Fruit fly (Drosophila melanogaster): ENCODE results near the gene Manf.

Gene Manf

dm6 chr3R:16351044-16351443 lies 1.8 kb downstream of the Manf start (continued):
- TF ChIP-seq CG16813 (GFP tag; IDR thresholded peaks at IDR 0.05; ENCODE audit: partially characterized antibody) (peak; percentile 51; the same call in 2 of the 3 replicates), mirr (GFP tag; optimal IDR thresholded peaks at IDR 0.05) (no peak), tll (GFP tag; optimal IDR thresholded peaks at IDR 0.05) (no peak), mld (GFP tag; IDR thresholded peaks at IDR 0.05; ENCODE audit: partially characterized antibody) (no peak), Side (GFP tag; optimal IDR thresholded peaks at IDR 0.05) (no peak), CG17385 (GFP tag; optimal IDR thresholded peaks at IDR 0.05) (no peak)

DNA sequence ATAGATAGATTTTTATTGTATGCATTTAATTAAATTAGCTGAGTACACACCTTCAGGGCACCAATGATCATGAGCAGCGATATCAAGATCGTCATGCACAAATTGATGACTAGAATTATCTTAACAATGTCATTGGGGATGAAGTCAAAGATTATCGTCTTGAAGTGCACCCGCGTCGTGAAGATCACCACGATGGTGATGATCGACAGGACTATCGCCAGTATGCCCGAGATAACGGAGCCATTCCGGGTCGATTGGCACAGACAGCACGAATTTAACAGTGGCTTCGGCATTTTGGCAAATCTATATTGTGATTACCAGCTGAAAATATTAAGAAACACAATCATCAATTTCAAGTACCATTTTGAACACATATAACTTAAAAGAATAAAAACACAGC lies 2.8 kb downstream of the Manf start:
- no peak for TF ChIP-seq Mes4 (GFP tag; optimal IDR thresholded peaks at IDR 0.05)

DNA sequence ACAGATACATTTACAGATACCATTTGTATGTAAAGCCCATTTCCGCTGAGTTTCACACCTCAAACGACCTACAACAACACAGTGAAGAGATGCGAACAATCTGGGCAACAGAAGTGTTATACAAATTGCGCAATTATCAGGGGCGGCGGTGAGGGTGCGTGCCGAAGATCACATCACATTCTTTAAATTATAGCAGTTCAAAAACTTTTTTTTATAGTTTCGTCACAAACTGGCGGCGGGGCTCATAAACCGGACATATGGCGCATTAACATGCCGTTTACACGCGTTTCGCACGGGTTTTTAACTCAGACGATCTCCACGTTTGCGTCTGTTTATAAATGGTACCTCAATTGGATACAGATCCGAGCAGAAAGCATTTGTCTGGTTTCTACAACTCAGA lies 4.0 kb downstream of the Manf start:
- TF ChIP-seq sug (tag; optimal IDR thresholded peaks at IDR 0.05) (peak; percentile 0), MESR4 (GFP tag; optimal IDR thresholded peaks at IDR 0.05) (no peak), vnd (GFP tag; IDR thresholded peaks at IDR 0.05; ENCODE audit: partially characterized antibody) (no peak), Med (GFP tag) (peak; percentile 80), HHEX (GFP tag; optimal IDR thresholded peaks at IDR 0.05) (peak; percentile 7), zfh2 (GFP tag; optimal IDR thresholded peaks at IDR 0.05) (no peak), CG15269 (tag; optimal IDR thresholded peaks at IDR 0.05) (peak; percentile 38), B-H2 (GFP tag; optimal IDR thresholded peaks at IDR 0.05) (peak; percentile 4), Lpt (GFP tag; optimal IDR thresholded peaks at IDR 0.05) (no peak), CG4854 (GFP tag; optimal IDR thresholded peaks at IDR 0.05) (no peak), CG10959 (GFP tag; IDR thresholded peaks at IDR 0.05) (no peak), seq (GFP tag; IDR thresholded peaks at IDR 0.05) (no peak), CG18599 (GFP tag; optimal IDR thresholded peaks at IDR 0.05) (peak; percentile 0), CG10274 (GFP tag; optimal IDR thresholded peaks at IDR 0.05) (no peak), CG12769 (tag; optimal IDR thresholded peaks at IDR 0.05) (peak; percentile 64), gfzf (GFP tag; optimal IDR thresholded peaks at IDR 0.05) (no peak), zen2 (GFP tag; IDR thresholded peaks at IDR 0.05; ENCODE audit: partially characterized antibody) (no peak), ab (GFP tag; optimal IDR thresholded peaks at IDR 0.05) (no peak), prd (optimal IDR thresholded peaks at IDR 0.05) (no peak), prd (GFP tag; IDR thresholded peaks at IDR 0.05) (no peak), mam (GFP tag; optimal IDR thresholded peaks at IDR 0.05) (no peak), CG17912 (GFP tag; optimal IDR thresholded peaks at IDR 0.05) (no peak), CG3281 (GFP tag; optimal IDR thresholded peaks at IDR 0.05) (no peak), CG9876 (GFP tag; optimal IDR thresholded peaks at IDR 0.05) (no peak), abd-A (tag; optimal IDR thresholded peaks at IDR 0.05) (peak; percentile 55), CG13624 (GFP tag; optimal IDR thresholded peaks at IDR 0.05) (peak; percentile 54), nom (GFP tag; optimal IDR thresholded peaks at IDR 0.05) (no peak), CG7556 (GFP tag; optimal IDR thresholded peaks at IDR 0.05) (no peak), YL-1 (GFP tag; optimal IDR thresholded peaks at IDR 0.05) (no peak), Meics (GFP tag; optimal IDR thresholded peaks at IDR 0.05) (peak; percentile 82), CG12219 (GFP tag; optimal IDR thresholded peaks at IDR 0.05) (no peak), CG13894 (tag; optimal IDR thresholded peaks at IDR 0.05) (peak; percentile 12), CG11695 (GFP tag; IDR thresholded peaks at IDR 0.05) (no peak), sd (tag; optimal IDR thresholded peaks at IDR 0.05) (peak; percentile 95), CG4360 (GFP tag; IDR thresholded peaks at IDR 0.05) (peak; percentile 21; the same call in 1 of the 2 replicates), Abd-B (GFP tag; optimal IDR thresholded peaks at IDR 0.05) (no peak), Bteb2 (GFP tag; optimal IDR thresholded peaks at IDR 0.05) (no peak), Mes4 (GFP tag; optimal IDR thresholded peaks at IDR 0.05) (no peak), Six4 (GFP tag; optimal IDR thresholded peaks at IDR 0.05) (no peak), B-H1 (GFP tag; IDR thresholded peaks at IDR 0.05) (no peak), br (optimal IDR thresholded peaks at IDR 0.05) (no peak), CG9932 (GFP tag; IDR thresholded peaks at IDR 0.05) (0 out of 2 replicates have a peak, but pooled peaks have one; percentile 18)
